Worm (Caenorhabditis elegans): ENCODE results near the gene C55A6.1.

DNA sequence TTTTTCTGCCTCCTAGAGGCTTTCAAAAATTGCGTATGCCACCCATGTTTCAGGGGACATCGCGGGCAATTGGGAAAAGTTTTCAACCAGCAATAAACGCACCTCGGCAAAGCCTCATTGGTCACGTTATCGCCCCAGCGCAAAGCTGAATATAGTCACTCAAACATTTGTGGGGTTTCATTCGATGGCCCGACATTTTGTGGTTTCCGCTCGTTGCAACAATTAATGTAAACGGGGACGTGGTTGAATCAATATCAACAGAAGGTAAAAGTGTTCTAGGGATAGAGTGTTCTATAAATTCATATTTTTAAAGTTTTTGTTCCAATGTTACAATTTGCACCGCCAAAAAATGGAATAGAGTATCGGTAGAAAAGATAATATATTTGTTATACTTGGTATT, 16.5 kb downstream of the C55A6.1 start:
- TF ChIP-seq ama-1 (optimal IDR thresholded peaks at IDR 0.05) = no peak
- no peak for TF ChIP-seq ceh-36 (tag; optimal IDR thresholded peaks at IDR 0.05)
- TF ChIP-seq flt-1 (GFP tag; IDR thresholded peaks at IDR 0.05) = no peak
- TF ChIP-seq scrt-1 (GFP tag; IDR thresholded peaks at IDR 0.05) = no peak
- TF ChIP-seq F13C5.2 (tag; optimal IDR thresholded peaks at IDR 0.05) = no peak
- TF ChIP-seq aly-1 (tag; optimal IDR thresholded peaks at IDR 0.05) = no peak
- TF ChIP-seq ceh-13 (GFP tag; optimal IDR thresholded peaks at IDR 0.05) = no peak
- TF ChIP-seq hmg-4 (GFP tag; optimal IDR thresholded peaks at IDR 0.05) = no peak
- no peak for TF ChIP-seq hnd-1 (tag; optimal IDR thresholded peaks at IDR 0.05)
- TF ChIP-seq tra-4 (tag; optimal IDR thresholded peaks at IDR 0.05) = no peak
- no peak for TF ChIP-seq ets-7 (tag; optimal IDR thresholded peaks at IDR 0.05)
- no peak for TF ChIP-seq B0310.2 (tag; optimal IDR thresholded peaks at IDR 0.05)
- TF ChIP-seq sea-1 (GFP tag; conservative IDR thresholded peaks at IDR 0.05) = no peak
- TF ChIP-seq tbx-37 (GFP tag; conservative IDR thresholded peaks at IDR 0.05) = no peak
